Fruit fly (Drosophila melanogaster): ENCODE results near the gene CG7730.

dm6 chr3L:17047811-17048239 lies 20.5 kb downstream of the CG7730 start:
- TF ChIP-seq CTCF (optimal IDR thresholded peaks at IDR 0.05) (no peak), CG8478 (optimal IDR thresholded peaks at IDR 0.05) (no peak)

Measured in S2 (cell line).